Fruit fly (Drosophila melanogaster) Kc167 (cell line): Measurements from ENCODE around the gene Ptp61F.
"Not testable (repeated sequence)": the region's sequence is repeated elsewhere in the genome, so short reads cannot be mapped to it uniquely, and the experiment has no call there.

Source experiments
- Myc ChIP-seq: fragments of >200 bp; optimal IDR thresholded peaks from 2 replicates; lab custom pipeline; 2017; ENCODE audit warnings: missing external identifiers
- Sin3A ChIP-seq: fragments of >200 bp; optimal IDR thresholded peaks from 2 replicates; lab custom pipeline; 2018; ENCODE audit warnings: missing external identifiers
- h ChIP-seq: fragments of >200 bp; optimal IDR thresholded peaks from 3 replicates; lab custom pipeline; 2018; ENCODE audit warnings: missing external identifiers
- insv ChIP-seq: fragments of >200 bp; optimal IDR thresholded peaks from 3 replicates; lab custom pipeline; 2018; ENCODE audit warnings: missing external identifiers
- psq ChIP-seq: fragments of >200 bp; optimal IDR thresholded peaks from 2 replicates; lab custom pipeline; 2017; ENCODE audit warnings: missing external identifiers
- ttk ChIP-seq: sonication (Bioruptor generic); optimal IDR thresholded peaks from 2 replicates; lab custom pipeline; 2017; ENCODE audit warnings: missing external identifiers

Gene Ptp61F

dm6 chr3L:1417898-1418297 is 57.2 kb downstream of the Ptp61F start:
- TF ChIP-seq Myc (lab: Kevin White, UChicago) (no peak), h (lab: Kevin White, UChicago) (no peak), psq (lab: Kevin White, UChicago) (no peak), ttk (no peak), insv (lab: Kevin White, UChicago) (no peak), Sin3A (lab: Kevin White, UChicago) (no peak)

dm6 chr3L:1415931-1416330 is 59.1 kb downstream of the Ptp61F start, which contains the start of gene FucTD:
Gene FucTD (plus strand): TSS chr3L:1416231.
- no peak for TF ChIP-seq insv (lab: Kevin White, UChicago)
- TF ChIP-seq Myc (lab: Kevin White, UChicago), result no peak
- TF ChIP-seq h (lab: Kevin White, UChicago), result no peak
- TF ChIP-seq Sin3A (lab: Kevin White, UChicago), result no peak
- no peak for TF ChIP-seq psq (lab: Kevin White, UChicago)
- no peak for TF ChIP-seq ttk

dm6 chr3L:1414032-1414431 is 61.0 kb downstream of the Ptp61F start:
- TF ChIP-seq insv (lab: Kevin White, UChicago) (no peak), h (lab: Kevin White, UChicago) (no peak)

- TF ChIP-seq Myc (lab: Kevin White, UChicago) (no peak), psq (lab: Kevin White, UChicago) (no peak), Sin3A (lab: Kevin White, UChicago) (no peak), insv (lab: Kevin White, UChicago) (no peak), h (lab: Kevin White, UChicago) (no peak), ttk (no peak)
These were observed 64.5 kb downstream of the Ptp61F start, which contains the start of gene CG9168 for dm6 chr3L:1410369-1411107. Gene CG9168 (plus strand): TSS chr3L:1411057.

dm6 chr3L:1408093-1408492 is 67.0 kb downstream of the Ptp61F start:
- TF ChIP-seq psq (lab: Kevin White, UChicago) (no peak), Sin3A (lab: Kevin White, UChicago) (no peak), ttk (no peak), insv (lab: Kevin White, UChicago) (no peak), h (lab: Kevin White, UChicago) (no peak), Myc (lab: Kevin White, UChicago) (no peak)

dm6 chr3L:1404549-1404948 is 70.5 kb downstream of the Ptp61F start:
- TF ChIP-seq ttk, result no peak
- TF ChIP-seq insv (lab: Kevin White, UChicago), result no peak
- no peak for TF ChIP-seq Myc (lab: Kevin White, UChicago)
- no peak for TF ChIP-seq Sin3A (lab: Kevin White, UChicago)
- TF ChIP-seq h (lab: Kevin White, UChicago), result no peak
- no peak for TF ChIP-seq psq (lab: Kevin White, UChicago)

dm6 chr3L:1402152-1402551 is 72.9 kb downstream of the Ptp61F start:
- no peak for TF ChIP-seq h (lab: Kevin White, UChicago)
- no peak for TF ChIP-seq Myc (lab: Kevin White, UChicago)
- no peak for TF ChIP-seq Sin3A (lab: Kevin White, UChicago)
- no peak for TF ChIP-seq ttk

- TF ChIP-seq Myc (lab: Kevin White, UChicago) (no peak), insv (lab: Kevin White, UChicago) (no peak), ttk (no peak), h (lab: Kevin White, UChicago) (no peak), Sin3A (lab: Kevin White, UChicago) (no peak), psq (lab: Kevin White, UChicago) (no peak)
These were observed 73.6 kb downstream of the Ptp61F start for dm6 chr3L:1401364-1401978.

- not testable (repeated sequence) for TF ChIP-seq insv, Sin3A, psq (lab: Kevin White, UChicago)
These were observed 76.8 kb downstream of the Ptp61F start, which contains the start of gene CG32320 for dm6 chr3L:1398286-1398685. Gene CG32320 (plus strand): TSS chr3L:1398586.

dm6 chr3L:1394463-1394862 is 80.6 kb downstream of the Ptp61F start:
- TF ChIP-seq h (lab: Kevin White, UChicago) (no peak), Myc (lab: Kevin White, UChicago) (no peak), psq (lab: Kevin White, UChicago) (no peak), insv (lab: Kevin White, UChicago) (no peak), Sin3A (lab: Kevin White, UChicago) (no peak), ttk (no peak)

- TF ChIP-seq insv (lab: Kevin White, UChicago) (no peak), Myc (lab: Kevin White, UChicago) (no peak), h (lab: Kevin White, UChicago) (no peak)
These were observed 82.8 kb downstream of the Ptp61F start for dm6 chr3L:1391993-1392952.
